Worm (Caenorhabditis elegans): ENCODE results near the gene F40A3.6.

F40A3.6 gene

ce11 chrV:7893812-7894381 lies at the start of gene F40A3.6:
TSS of gene F40A3.6 (minus strand) at chrV:7893862.
- no peak for TF ChIP-seq attf-5 (GFP tag; optimal IDR thresholded peaks at IDR 0.05)
- no peak for TF ChIP-seq nhr-80 (tag; optimal IDR thresholded peaks at IDR 0.05)
- TF ChIP-seq Y56A3A.18 (GFP tag; IDR thresholded peaks at IDR 0.05) = no peak
- TF ChIP-seq ztf-25 (GFP tag; IDR thresholded peaks at IDR 0.05) = no peak
- TF ChIP-seq xnd-1 (tag; optimal IDR thresholded peaks at IDR 0.05) = no peak
- no peak for TF ChIP-seq attf-6 (GFP tag; IDR thresholded peaks at IDR 0.05)
- TF ChIP-seq hmg-1.2 (GFP tag; IDR thresholded peaks at IDR 0.05) = peak; percentile 22; the same call in 1 of the 2 replicates

ce11 chrV:7940299-7940698 lies 46.6 kb upstream of the F40A3.6 start, which contains the start of gene srt-53:
TSS of gene srt-53 (minus strand) at chrV:7940399.
- TF ChIP-seq attf-5 (GFP tag; optimal IDR thresholded peaks at IDR 0.05) (no peak), aptf-3 (GFP tag; IDR thresholded peaks at IDR 0.05) (no peak), ZK185.1 (tag; optimal IDR thresholded peaks at IDR 0.05; ENCODE audit: poor library complexity, severe bottlenecking) (no peak), T26A5.8 (tag; optimal IDR thresholded peaks at IDR 0.05) (no peak), somi-1 (GFP tag; optimal IDR thresholded peaks at IDR 0.05) (no peak), nhr-90 (tag; optimal IDR thresholded peaks at IDR 0.05) (no peak)

ce11 chrV:7937152-7937551 lies 43.5 kb upstream of the F40A3.6 start, which contains the start of gene srsx-3:
TSS of gene srsx-3 (minus strand) at chrV:7937252.
- no peak for TF ChIP-seq cebp-1 (GFP tag; IDR thresholded peaks at IDR 0.05)
- no peak for TF ChIP-seq cebp-1 (tag; optimal IDR thresholded peaks at IDR 0.05)
- no peak for TF ChIP-seq zim-3 (tag; optimal IDR thresholded peaks at IDR 0.05)
- no peak for TF ChIP-seq lin-35 (GFP tag; optimal IDR thresholded peaks at IDR 0.05)
- no peak for TF ChIP-seq ceh-27 (GFP tag; optimal IDR thresholded peaks at IDR 0.05)
- TF ChIP-seq bed-2 (GFP tag; IDR thresholded peaks at IDR 0.05) = no peak
- TF ChIP-seq rec-8 (tag; optimal IDR thresholded peaks at IDR 0.05) = no peak
- no peak for TF ChIP-seq sdz-38 (tag; optimal IDR thresholded peaks at IDR 0.05)
- TF ChIP-seq tbp1 (GFP tag; optimal IDR thresholded peaks at IDR 0.05) = no peak
- no peak for TF ChIP-seq D2030.7 (GFP tag; IDR thresholded peaks at IDR 0.05)
- TF ChIP-seq F37B4.10 (GFP tag; IDR thresholded peaks at IDR 0.05) = no peak
- no peak for TF ChIP-seq aptf-2 (GFP tag; conservative IDR thresholded peaks at IDR 0.05)
- TF ChIP-seq rpc-1 (optimal IDR thresholded peaks at IDR 0.05) = no peak
- TF ChIP-seq rpc-1 (tag; optimal IDR thresholded peaks at IDR 0.05) = no peak
- TF ChIP-seq tlf-1 (GFP tag; optimal IDR thresholded peaks at IDR 0.05) = no peak
- no peak for TF ChIP-seq chd-7 (tag; optimal IDR thresholded peaks at IDR 0.05)

- TF ChIP-seq F23B12.7 (tag; optimal IDR thresholded peaks at IDR 0.05; ENCODE audit: insufficient read depth) (no peak), chd-7 (tag; optimal IDR thresholded peaks at IDR 0.05) (no peak), aptf-3 (GFP tag; IDR thresholded peaks at IDR 0.05) (no peak), rcor-1 (GFP tag; IDR thresholded peaks at IDR 0.05) (no peak), repo-1 (tag; optimal IDR thresholded peaks at IDR 0.05) (no peak), B0336.3 (GFP tag; IDR thresholded peaks at IDR 0.05) (no peak), D2030.7 (GFP tag; IDR thresholded peaks at IDR 0.05) (no peak), hmg-1.2 (GFP tag; IDR thresholded peaks at IDR 0.05) (no peak), ama-1 (optimal IDR thresholded peaks at IDR 0.05) (no peak), ama-1 (GFP tag; optimal IDR thresholded peaks at IDR 0.05) (no peak), ztf-25 (GFP tag; IDR thresholded peaks at IDR 0.05) (no peak), B0035.1 (tag; optimal IDR thresholded peaks at IDR 0.05) (no peak)
Observed at ce11 chrV:7932998-7933397, 39.3 kb upstream of the F40A3.6 start, which contains the start of gene ncx-10. TSS of gene ncx-10 (minus strand) at chrV:7933098.
